Fruit fly (Drosophila melanogaster): ENCODE results near the gene Clic.
A peak's percentile ranks its signal among the peaks of the same experiment; 100 is the strongest.

Gene Clic

dm6 chrX:13815526-13816173, 6.5 kb downstream of the Clic start (continued):
- TF ChIP-seq Ravus (GFP tag; IDR thresholded peaks at IDR 0.05) = no peak
- no peak for TF ChIP-seq CG1024 (GFP tag; IDR thresholded peaks at IDR 0.05)
- no peak for TF ChIP-seq Dll (GFP tag; IDR thresholded peaks at IDR 0.05; ENCODE audit: partially characterized antibody)
- TF ChIP-seq CG31365 (tag; optimal IDR thresholded peaks at IDR 0.05) = no peak
- TF ChIP-seq ac (GFP tag; optimal IDR thresholded peaks at IDR 0.05) = no peak
- TF ChIP-seq CG15479 (GFP tag; optimal IDR thresholded peaks at IDR 0.05) = no peak
- no peak for TF ChIP-seq gro (GFP tag; optimal IDR thresholded peaks at IDR 0.05)
- peak; percentile 32 for TF ChIP-seq CG1602 (GFP tag; optimal IDR thresholded peaks at IDR 0.05)
- no peak for TF ChIP-seq CG17612 (GFP tag; IDR thresholded peaks at IDR 0.05)
- TF ChIP-seq gcm (GFP tag; optimal IDR thresholded peaks at IDR 0.05) = peak; percentile 36
- TF ChIP-seq CG34376 (GFP tag; optimal IDR thresholded peaks at IDR 0.05) = no peak
- peak; percentile 45 for TF ChIP-seq az2 (GFP tag; optimal IDR thresholded peaks at IDR 0.05)
- peak; percentile 75 for TF ChIP-seq Drgx (GFP tag; IDR thresholded peaks at IDR 0.05)
- TF ChIP-seq sens-2 (GFP tag; IDR thresholded peaks at IDR 0.05) = no peak
- no peak for TF ChIP-seq CG17186 (GFP tag; optimal IDR thresholded peaks at IDR 0.05)
- no peak for TF ChIP-seq CG1233 (GFP tag; optimal IDR thresholded peaks at IDR 0.05)
- TF ChIP-seq D (optimal IDR thresholded peaks at IDR 0.05) = no peak
- TF ChIP-seq D (GFP tag; optimal IDR thresholded peaks at IDR 0.05) = peak; percentile 61
- peak; percentile 6 for TF ChIP-seq Sry-δ (GFP tag; optimal IDR thresholded peaks at IDR 0.05)
- TF ChIP-seq Hr39 (optimal IDR thresholded peaks at IDR 0.05) = no peak
- TF ChIP-seq Xbp1 (GFP tag; optimal IDR thresholded peaks at IDR 0.05) = peak; percentile 58
- peak; percentile 60 for TF ChIP-seq CG10209 (GFP tag; optimal IDR thresholded peaks at IDR 0.05)
- TF ChIP-seq wdn (GFP tag; IDR thresholded peaks at IDR 0.05) = no peak
- peak; percentile 29 for TF ChIP-seq twi (tag; optimal IDR thresholded peaks at IDR 0.05)
- peak; percentile 70 for TF ChIP-seq Ptx1 (GFP tag; IDR thresholded peaks at IDR 0.05)
- TF ChIP-seq CG17385 (GFP tag; optimal IDR thresholded peaks at IDR 0.05) = peak; percentile 46
- TF ChIP-seq CG2199 (GFP tag; IDR thresholded peaks at IDR 0.05) = no peak
- no peak for TF ChIP-seq CG7987 (GFP tag; optimal IDR thresholded peaks at IDR 0.05)
- TF ChIP-seq CG14014 (GFP tag; IDR thresholded peaks at IDR 0.05) = no peak
- peak; percentile 8 for TF ChIP-seq lbe (GFP tag; optimal IDR thresholded peaks at IDR 0.05)
- peak; percentile 40 for TF ChIP-seq odd (GFP tag; optimal IDR thresholded peaks at IDR 0.05)
- TF ChIP-seq CG31224 (GFP tag; IDR thresholded peaks at IDR 0.05) = no peak
- TF ChIP-seq CG5180 (GFP tag; optimal IDR thresholded peaks at IDR 0.05) = peak; percentile 49
- TF ChIP-seq E2f2 (GFP tag; IDR thresholded peaks at IDR 0.05) = 0 out of 2 replicates have a peak, but pooled peaks have one; percentile 17
- TF ChIP-seq bigmax (GFP tag; optimal IDR thresholded peaks at IDR 0.05) = no peak
- TF ChIP-seq Antp (GFP tag; optimal IDR thresholded peaks at IDR 0.05) = peak; percentile 62
- TF ChIP-seq ewg (GFP tag; optimal IDR thresholded peaks at IDR 0.05) = peak; percentile 9
- TF ChIP-seq ab (GFP tag; optimal IDR thresholded peaks at IDR 0.05) = no peak
- TF ChIP-seq mam (GFP tag; optimal IDR thresholded peaks at IDR 0.05) = peak; percentile 79
- TF ChIP-seq Mad (GFP tag; optimal IDR thresholded peaks at IDR 0.05) = peak; percentile 36
- no peak for TF ChIP-seq CG2889 (GFP tag; IDR thresholded peaks at IDR 0.05)
- TF ChIP-seq sisA (GFP tag; IDR thresholded peaks at IDR 0.05) = peak; percentile 51
- TF ChIP-seq corto (GFP tag; optimal IDR thresholded peaks at IDR 0.05) = no peak
- no peak for TF ChIP-seq tll (GFP tag; optimal IDR thresholded peaks at IDR 0.05)
- no peak for TF ChIP-seq Spps (tag; optimal IDR thresholded peaks at IDR 0.05)
- no peak for TF ChIP-seq Opbp (GFP tag; IDR thresholded peaks at IDR 0.05; ENCODE audit: partially characterized antibody)
- no peak for TF ChIP-seq CG8290 (GFP tag; optimal IDR thresholded peaks at IDR 0.05)
- TF ChIP-seq CG8290 (tag; optimal IDR thresholded peaks at IDR 0.05) = peak in 1 of 2 experiments; percentile 10
- TF ChIP-seq her (GFP tag; optimal IDR thresholded peaks at IDR 0.05) = no peak
- peak in 1 of 2 experiments; percentile 36 for TF ChIP-seq chif (GFP tag; optimal IDR thresholded peaks at IDR 0.05)
- peak; percentile 20 for TF ChIP-seq scrt (GFP tag; optimal IDR thresholded peaks at IDR 0.05)
